Fruit fly (Drosophila melanogaster) whole organism, embryonic: ENCODE data around the gene CG14062.

Experiments
- Abd-B ChIP-seq: fragments of 200-800 bp; sonication (Bioruptor generic); optimal IDR thresholded peaks from 2 replicates; lab custom pipeline; 2018; ENCODE audit warnings: missing biosample characterization, mild to moderate bottlenecking, missing genetic modification characterization, moderate library complexity
- Atf3 ChIP-seq: fragments of 200-800 bp; sonication (Bioruptor generic); optimal IDR thresholded peaks from 3 replicates; lab custom pipeline; 2016; ENCODE audit warnings: missing biosample characterization, missing genetic modification characterization
- CG18476 ChIP-seq: fragments of 200-800 bp; sonication (Bioruptor generic); optimal IDR thresholded peaks from 2 replicates; lab custom pipeline; 2016; ENCODE audit warnings: missing biosample characterization, mild to moderate bottlenecking, missing genetic modification characterization
- CG2889 ChIP-seq: fragments of 200-800 bp; sonication (Bioruptor generic); IDR thresholded peaks from 3 replicates; pipeline ENCODE4 v1.3.6; 2022; ENCODE audit warnings: missing biosample characterization, missing genetic modification characterization
- CG30403 ChIP-seq: fragments of 200-800 bp; sonication (Bioruptor generic); optimal IDR thresholded peaks from 3 replicates; lab custom pipeline; 2016; ENCODE audit warnings: missing biosample characterization, missing genetic modification characterization
- CG5180 ChIP-seq: fragments of 200-800 bp; sonication (Bioruptor generic); optimal IDR thresholded peaks from 3 replicates; lab custom pipeline; 2017; ENCODE audit warnings: missing biosample characterization, missing genetic modification characterization, mild to moderate bottlenecking, moderate library complexity, missing genetic modification reagents
- CTCF ChIP-seq: fragments of 200-800 bp; sonication (Bioruptor generic); optimal IDR thresholded peaks from 2 replicates; lab custom pipeline; 2017; ENCODE audit warnings: missing biosample characterization, mild to moderate bottlenecking, missing genetic modification characterization, moderate library complexity
- H15 ChIP-seq: fragments of 200-800 bp; sonication (Bioruptor generic); IDR thresholded peaks from 3 replicates; pipeline ENCODE4 v1.3.6; 2022; ENCODE audit warnings: missing biosample characterization, missing genetic modification characterization
- Hr39 ChIP-seq: fragments of >200 bp; optimal IDR thresholded peaks from 2 replicates; lab custom pipeline; 2017
- crp ChIP-seq, 2 experiments: fragments of 200-800 bp; sonication (Bioruptor generic); optimal IDR thresholded peaks; 2 replicates in 1 of 2; 3 replicates in 1 of 2; lab custom pipeline; 2017; ENCODE audit warnings: missing biosample characterization in 2 of 2, missing genetic modification characterization in 2 of 2, mild to moderate bottlenecking in 1 of 2, moderate library complexity in 1 of 2
- row ChIP-seq: fragments of 200-800 bp; sonication (Bioruptor generic); IDR thresholded peaks from 3 replicates; pipeline ENCODE4 v1.3.6; 2022; ENCODE audit warnings: missing biosample characterization, missing genetic modification characterization
- run ChIP-seq: fragments of 200-800 bp; sonication (Bioruptor generic); optimal IDR thresholded peaks from 3 replicates; lab custom pipeline; 2018; ENCODE audit warnings: missing biosample characterization, mild to moderate bottlenecking, missing genetic modification characterization
- sr ChIP-seq: fragments of 200-800 bp; sonication (Bioruptor generic); IDR thresholded peaks from 3 replicates; pipeline ENCODE4 v1.3.6; 2022; ENCODE audit warnings: missing biosample characterization, missing genetic modification characterization
- zen2 ChIP-seq: fragments of 200-800 bp; sonication (Bioruptor generic); IDR thresholded peaks from 3 replicates; pipeline ENCODE4 v1.3.6; 2022; ENCODE audit warnings: missing biosample characterization, missing genetic modification characterization; ENCODE audit not compliant: partially characterized antibody

- TF ChIP-seq row (no peak), zen2 (GFP tag; lab: Robert Waterston, UW) (no peak), crp (GFP tag; optimal IDR thresholded peaks at IDR 0.05; lab: Kevin White, UChicago) (no peak), run (tag; lab: Kevin White, UChicago) (no peak), H15 (GFP tag; lab: Robert Waterston, UW) (no peak), CG30403 (GFP tag; lab: Kevin White, UChicago) (no peak), CG5180 (GFP tag; lab: Kevin White, UChicago) (no peak), Abd-B (GFP tag; lab: Kevin White, UChicago) (no peak), CG2889 (GFP tag; lab: Robert Waterston, UW) (no peak), sr (GFP tag; lab: Robert Waterston, UW) (no peak), CTCF (GFP tag; lab: Kevin White, UChicago) (no peak), Hr39 (lab: Kevin White, UChicago) (no peak), Atf3 (GFP tag; lab: Kevin White, UChicago) (no peak), CG18476 (GFP tag; lab: Kevin White, UChicago) (no peak)
Measured at dm6 chr3R:28656127-28656715, 13.5 kb upstream of the CG14062 start.
